Worm (Caenorhabditis elegans) whole organism, early embryonic: Measurements from ENCODE around the gene C05B5.8.

Experiments used
- B0310.2 ChIP-seq: sonication (generic microtip); optimal IDR thresholded peaks from 2 replicates; lab custom pipeline; 2016; ENCODE audit warnings: mild to moderate bottlenecking, missing genetic modification characterization, missing compliant biosample characterization
- F13C5.2 ChIP-seq: sonication (generic microtip); optimal IDR thresholded peaks from 2 replicates; lab custom pipeline; 2017; ENCODE audit warnings: mild to moderate bottlenecking, missing genetic modification characterization, inconsistent platforms, missing compliant biosample characterization
- ama-1 ChIP-seq: fragments of 150-350 bp; optimal IDR thresholded peaks from 2 replicates; lab custom pipeline; 2014
- ceh-13 ChIP-seq: fragments of 200-800 bp; sonication (Bioruptor generic); optimal IDR thresholded peaks from 2 replicates; lab custom pipeline; 2018; ENCODE audit warnings: mild to moderate bottlenecking, missing genetic modification characterization, missing compliant biosample characterization
- ceh-36 ChIP-seq: sonication (generic microtip); optimal IDR thresholded peaks from 2 replicates; lab custom pipeline; 2016; ENCODE audit warnings: missing genetic modification characterization, inconsistent platforms, missing compliant biosample characterization
- flt-1 ChIP-seq: fragments of 200-800 bp; sonication (Bioruptor generic); IDR thresholded peaks from 2 replicates; pipeline ENCODE4 v1.3.6; 2022; ENCODE audit warnings: missing genetic modification characterization, missing compliant biosample characterization
- hmbx-1 ChIP-seq: sonication (generic microtip); optimal IDR thresholded peaks from 2 replicates; lab custom pipeline; 2016; ENCODE audit warnings: mild to moderate bottlenecking, missing genetic modification characterization, missing compliant biosample characterization
- hmg-4 ChIP-seq: fragments of 200-800 bp; sonication (Bioruptor generic); optimal IDR thresholded peaks from 2 replicates; lab custom pipeline; 2018; ENCODE audit warnings: mild to moderate bottlenecking, missing genetic modification characterization, missing compliant biosample characterization
- pes-1 ChIP-seq: fragments of 200-800 bp; sonication (Bioruptor generic); IDR thresholded peaks from 2 replicates; pipeline ENCODE4 v1.3.6; 2022; ENCODE audit warnings: missing genetic modification reagents, missing genetic modification characterization, missing compliant biosample characterization
- sea-1 ChIP-seq: fragments of 200-800 bp; sonication (Bioruptor generic); conservative IDR thresholded peaks from 2 replicates; pipeline ENCODE4 v1.3.6; 2022; ENCODE audit warnings: missing genetic modification characterization, missing compliant biosample characterization
- tra-4 ChIP-seq: sonication (generic microtip); optimal IDR thresholded peaks from 2 replicates; lab custom pipeline; 2017; ENCODE audit warnings: missing genetic modification characterization, missing compliant biosample characterization

DNA sequence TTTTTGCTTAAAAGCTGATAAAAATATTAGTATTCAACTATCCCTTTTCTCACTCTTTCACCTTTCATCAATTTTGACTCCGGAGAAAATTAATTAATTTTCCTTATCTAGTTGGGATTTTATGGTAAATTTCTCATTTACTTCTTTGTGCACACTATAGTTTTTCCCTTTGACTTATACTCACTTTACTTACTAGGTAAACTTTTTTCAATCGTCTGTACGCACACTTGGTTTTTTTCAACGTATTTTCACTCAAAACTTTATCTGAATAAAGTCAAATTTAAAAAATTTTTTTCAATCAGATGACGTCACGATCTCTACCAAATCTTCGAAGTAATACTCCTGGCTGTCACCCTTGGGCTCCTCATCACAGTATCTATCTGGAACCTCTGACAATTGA lies 5.6 kb upstream of the C05B5.8 start, which contains the start of gene C05B5.16:
- TF ChIP-seq ama-1 (lab: Kevin White, UChicago) (no peak), ceh-36 (tag; lab: Kevin White, UChicago) (no peak), sea-1 (GFP tag; lab: Robert Waterston, UW) (no peak), ceh-13 (no peak), hmbx-1 (tag; lab: Kevin White, UChicago) (no peak), flt-1 (no peak), B0310.2 (tag; lab: Kevin White, UChicago) (no peak), F13C5.2 (tag; lab: Kevin White, UChicago) (no peak), pes-1 (GFP tag; lab: Robert Waterston, UW) (no peak), hmg-4 (GFP tag; lab: Kevin White, UChicago) (no peak), tra-4 (tag; lab: Kevin White, UChicago) (no peak)
